Worm (Caenorhabditis elegans): ENCODE data around the gene col-168.

DNA sequence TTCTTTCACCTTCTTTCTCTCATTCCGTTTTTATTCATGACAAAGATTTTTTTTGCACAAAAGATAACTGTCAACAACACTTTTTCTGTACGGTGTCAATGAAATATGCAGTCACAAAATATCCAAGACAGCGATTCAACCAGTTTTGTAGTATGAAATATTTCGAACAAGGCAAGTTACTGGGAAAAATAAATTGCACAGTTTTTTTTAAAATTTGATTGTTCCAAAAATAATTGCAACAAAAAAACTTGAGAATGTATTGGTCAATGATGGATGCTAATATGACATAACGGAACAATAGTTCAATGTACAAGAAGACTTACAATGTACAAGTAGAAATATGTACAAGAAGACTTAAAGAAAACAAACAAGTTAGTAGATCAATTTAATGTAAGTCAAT, 19.6 kb downstream of the col-168 start:
- no peak for TF ChIP-seq dao-5 (tag; optimal IDR thresholded peaks at IDR 0.05)
- no peak for TF ChIP-seq him-1 (tag; optimal IDR thresholded peaks at IDR 0.05)
- no peak for TF ChIP-seq W03F9.2 (tag; optimal IDR thresholded peaks at IDR 0.05)
